Worm (Caenorhabditis elegans): ENCODE results near the gene apc-2.

apc-2 gene

DNA sequence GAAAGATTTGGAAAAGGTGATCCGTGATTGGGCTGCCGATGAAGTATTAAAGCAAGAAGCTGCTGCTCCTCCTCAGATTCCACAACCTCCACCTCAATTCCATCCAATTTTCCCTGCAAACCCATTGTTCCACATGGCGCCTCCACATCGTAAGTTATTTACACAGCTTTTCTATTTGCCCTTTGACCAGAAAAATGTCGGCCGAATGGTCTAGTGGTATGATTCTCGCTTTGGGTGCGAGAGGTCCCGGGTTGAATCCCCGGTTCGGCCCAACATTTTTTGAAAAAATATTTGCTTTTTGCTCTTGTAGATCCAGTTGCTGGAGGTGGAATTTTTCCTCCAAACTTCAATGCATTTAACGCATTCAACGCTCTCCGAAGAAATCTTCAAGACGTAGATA is 11.2 kb upstream of the apc-2 start:
- no peak for TF ChIP-seq dmd-4 (tag; optimal IDR thresholded peaks at IDR 0.05)
- no peak for TF ChIP-seq nhr-12 (tag; optimal IDR thresholded peaks at IDR 0.05)
- peak; percentile 38 for TF ChIP-seq snpc-4 (tag; optimal IDR thresholded peaks at IDR 0.05)
- peak; percentile 6 for TF ChIP-seq nhr-129 (tag; optimal IDR thresholded peaks at IDR 0.05)

DNA sequence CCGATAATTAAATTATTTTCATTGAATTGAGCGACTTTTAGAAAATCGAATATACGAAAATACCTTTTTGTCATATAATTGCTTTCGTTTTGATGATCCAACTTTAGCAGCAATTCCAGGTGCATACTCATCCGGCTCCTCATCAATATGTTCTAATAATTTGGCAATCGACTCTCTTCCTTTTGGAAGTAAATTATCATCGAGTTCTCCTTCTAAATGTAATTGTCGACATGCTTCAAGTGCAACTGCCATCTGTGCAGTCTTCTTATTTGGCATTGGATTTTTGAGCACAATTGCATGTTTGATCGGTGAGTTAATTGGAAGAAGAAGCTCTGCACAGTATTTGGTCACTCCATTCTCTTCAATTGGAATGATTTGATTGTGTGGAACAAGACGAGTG is 3.2 kb upstream of the apc-2 start:
- TF ChIP-seq nhr-23 (tag; optimal IDR thresholded peaks at IDR 0.05), result no peak
- TF ChIP-seq C34F6.9 (tag; optimal IDR thresholded peaks at IDR 0.05), result no peak
- TF ChIP-seq nhr-21 (tag; optimal IDR thresholded peaks at IDR 0.05), result no peak
- TF ChIP-seq lsy-2 (tag; optimal IDR thresholded peaks at IDR 0.05), result no peak
- no peak for TF ChIP-seq snpc-4 (tag; optimal IDR thresholded peaks at IDR 0.05)
- no peak for TF ChIP-seq skn-1 (tag; optimal IDR thresholded peaks at IDR 0.05)
- no peak for TF ChIP-seq elt-1 (tag; optimal IDR thresholded peaks at IDR 0.05)
- no peak for TF ChIP-seq ama-1 (optimal IDR thresholded peaks at IDR 0.05)
- no peak for TF ChIP-seq F13H6.1 (tag; optimal IDR thresholded peaks at IDR 0.05)
- TF ChIP-seq lin-13 (GFP tag; optimal IDR thresholded peaks at IDR 0.05), result no peak
- no peak for TF ChIP-seq nhr-10 (tag; optimal IDR thresholded peaks at IDR 0.05)
- no peak for TF ChIP-seq mbf-1 (tag; optimal IDR thresholded peaks at IDR 0.05)
- no peak for TF ChIP-seq ceh-82 (tag; optimal IDR thresholded peaks at IDR 0.05)

DNA sequence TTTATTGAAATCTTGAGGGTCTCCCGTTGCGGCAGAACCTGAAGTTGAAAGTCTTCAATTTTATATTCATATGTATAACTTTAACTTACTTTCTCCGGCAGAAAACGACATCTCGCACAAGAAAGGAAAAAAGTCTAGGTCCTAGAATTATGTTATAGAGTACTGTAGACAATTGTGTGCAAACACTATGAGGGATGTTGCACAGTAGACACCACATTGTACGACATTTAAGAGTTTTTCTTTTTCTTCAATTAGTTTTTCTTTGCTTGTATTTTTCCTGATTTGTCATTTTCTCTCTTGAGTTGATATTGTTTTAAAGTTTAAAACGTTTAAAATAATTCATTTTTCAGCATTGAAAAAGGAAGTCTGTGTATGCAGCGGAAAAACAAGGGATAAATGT is 4.9 kb downstream of the apc-2 start, which contains the start of the genes K06H7.7 and grp-1:
TSS of gene K06H7.7 (minus strand) at position 121 of the 400 bp plus-strand sequence.
TSS of gene grp-1 (plus strand) at position 351 of the 400 bp plus-strand sequence.
- TF ChIP-seq mbf-1 (tag; optimal IDR thresholded peaks at IDR 0.05), result no peak
- peak; percentile 96 to 99 for TF ChIP-seq lsy-2 (tag; optimal IDR thresholded peaks at IDR 0.05)
- TF ChIP-seq crh-2 (tag; optimal IDR thresholded peaks at IDR 0.05), result peak; percentile 35
- no peak for TF ChIP-seq nhr-23 (tag; optimal IDR thresholded peaks at IDR 0.05)
- TF ChIP-seq sma-9 (GFP tag; optimal IDR thresholded peaks at IDR 0.05), result peak; percentile 45
- no peak for TF ChIP-seq sma-9 (tag; optimal IDR thresholded peaks at IDR 0.05)
- TF ChIP-seq elt-3 (tag; optimal IDR thresholded peaks at IDR 0.05), result no peak
- TF ChIP-seq aly-2 (tag; optimal IDR thresholded peaks at IDR 0.05), result no peak
- peak; percentile 74 for TF ChIP-seq gmeb-1 (tag; optimal IDR thresholded peaks at IDR 0.05)
- TF ChIP-seq ztf-11 (tag; optimal IDR thresholded peaks at IDR 0.05), result no peak
- no peak for TF ChIP-seq ztf-1 (GFP tag; conservative IDR thresholded peaks at IDR 0.05)
- TF ChIP-seq sma-3 (GFP tag; optimal IDR thresholded peaks at IDR 0.05), result peak; percentile 37
- TF ChIP-seq unc-55 (GFP tag; optimal IDR thresholded peaks at IDR 0.05), result peak; percentile 87
- no peak for TF ChIP-seq unc-39 (tag; optimal IDR thresholded peaks at IDR 0.05)
- TF ChIP-seq mdl-1 (tag; optimal IDR thresholded peaks at IDR 0.05), result no peak
- TF ChIP-seq mab-5 (tag; optimal IDR thresholded peaks at IDR 0.05), result no peak
- no peak for TF ChIP-seq lin-13 (GFP tag; optimal IDR thresholded peaks at IDR 0.05)
- TF ChIP-seq nhr-77 (tag; optimal IDR thresholded peaks at IDR 0.05), result no peak
- peak; percentile 16 for TF ChIP-seq snpc-4 (tag; optimal IDR thresholded peaks at IDR 0.05)
- no peak for TF ChIP-seq ceh-16 (tag; optimal IDR thresholded peaks at IDR 0.05)
- TF ChIP-seq nhr-129 (tag; optimal IDR thresholded peaks at IDR 0.05), result peak; percentile 63
- TF ChIP-seq blmp-1 (tag; optimal IDR thresholded peaks at IDR 0.05; ENCODE audit: insufficient read depth), result no peak
- TF ChIP-seq nhr-10 (tag; optimal IDR thresholded peaks at IDR 0.05), result no peak
- peak; percentile 84 for TF ChIP-seq C34F6.9 (tag; optimal IDR thresholded peaks at IDR 0.05)
- TF ChIP-seq egl-27 (tag; optimal IDR thresholded peaks at IDR 0.05), result no peak
- TF ChIP-seq lin-11 (tag; optimal IDR thresholded peaks at IDR 0.05), result no peak
- no peak for TF ChIP-seq ZK546.5 (tag; optimal IDR thresholded peaks at IDR 0.05)
- TF ChIP-seq sem-4 (tag; optimal IDR thresholded peaks at IDR 0.05), result no peak
- peak; percentile 13 for TF ChIP-seq nhr-21 (tag; optimal IDR thresholded peaks at IDR 0.05)
- TF ChIP-seq elt-1 (tag; optimal IDR thresholded peaks at IDR 0.05), result no peak
- peak; percentile 11 for TF ChIP-seq zag-1 (tag; optimal IDR thresholded peaks at IDR 0.05)
- TF ChIP-seq nhr-25 (tag; optimal IDR thresholded peaks at IDR 0.05), result peak; percentile 46
- peak; percentile 27 for TF ChIP-seq fos-1 (tag; optimal IDR thresholded peaks at IDR 0.05)
- no peak for TF ChIP-seq peb-1 (tag; optimal IDR thresholded peaks at IDR 0.05)

DNA sequence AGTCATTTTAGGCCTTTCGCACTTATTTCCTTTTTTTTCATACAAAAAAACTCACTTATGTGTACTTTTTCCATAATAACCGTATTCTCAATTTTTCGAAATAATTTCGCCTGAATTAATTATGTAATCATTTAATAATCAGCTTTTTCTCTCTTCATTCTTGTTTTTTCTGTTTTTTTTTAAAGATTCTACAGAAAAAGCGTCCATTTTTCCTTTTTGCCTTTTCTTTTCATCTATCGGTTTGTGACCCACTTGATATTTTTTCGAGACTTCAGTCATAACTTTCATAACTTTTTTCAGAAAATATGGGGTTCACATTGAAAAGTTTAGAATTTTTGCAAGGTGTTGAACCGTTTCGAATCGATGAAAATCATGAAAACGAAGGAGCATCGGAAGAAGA is 7.8 kb downstream of the apc-2 start, which contains the start of gene vms-1:
TSS of gene vms-1 (plus strand) at position 301 of the 400 bp plus-strand sequence.
- TF ChIP-seq gmeb-1 (tag; optimal IDR thresholded peaks at IDR 0.05) (no peak), peb-1 (tag; optimal IDR thresholded peaks at IDR 0.05) (no peak), skn-1 (tag; optimal IDR thresholded peaks at IDR 0.05) (no peak)

Data from whole organism, L2 larva.